Worm (Caenorhabditis elegans) whole organism, dauer: ENCODE data around the gene adal-1.
"Not testable (repeated sequence)": the region's sequence is repeated elsewhere in the genome, so short reads cannot be mapped to it uniquely, and the experiment has no call there.

Experiments
- unc-62 ChIP-seq: sonication (generic microtip); optimal IDR thresholded peaks from 2 replicates; lab custom pipeline; 2017; ENCODE audit warnings: missing biosample characterization, missing genetic modification reagents, missing genetic modification characterization

adal-1 gene

DNA sequence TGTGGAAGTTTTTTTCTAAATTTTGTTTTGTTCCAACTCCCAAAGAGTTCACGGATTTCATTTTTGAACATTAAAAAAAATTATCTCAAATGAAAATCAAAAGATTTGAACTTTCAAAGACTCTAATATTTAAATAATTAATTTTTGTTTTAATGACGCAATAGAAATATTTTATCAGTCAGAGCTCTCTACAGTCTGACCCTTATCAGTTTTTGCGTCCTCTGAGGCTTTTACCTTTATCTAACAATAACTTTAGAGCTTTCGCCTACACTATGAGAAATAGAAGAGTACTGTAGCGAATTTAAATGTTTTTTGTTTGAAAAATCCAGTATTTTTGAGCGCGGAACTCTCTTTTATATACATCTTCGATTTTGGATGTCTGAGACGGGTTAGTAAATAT, 25.4 kb upstream of the adal-1 start, which contains the start of gene B0252.5:
Gene B0252.5 (minus strand): TSS at position 17 of the 400 bp plus-strand sequence.
- TF ChIP-seq unc-62 (GFP tag; lab: Kevin White, UChicago), result no peak

DNA sequence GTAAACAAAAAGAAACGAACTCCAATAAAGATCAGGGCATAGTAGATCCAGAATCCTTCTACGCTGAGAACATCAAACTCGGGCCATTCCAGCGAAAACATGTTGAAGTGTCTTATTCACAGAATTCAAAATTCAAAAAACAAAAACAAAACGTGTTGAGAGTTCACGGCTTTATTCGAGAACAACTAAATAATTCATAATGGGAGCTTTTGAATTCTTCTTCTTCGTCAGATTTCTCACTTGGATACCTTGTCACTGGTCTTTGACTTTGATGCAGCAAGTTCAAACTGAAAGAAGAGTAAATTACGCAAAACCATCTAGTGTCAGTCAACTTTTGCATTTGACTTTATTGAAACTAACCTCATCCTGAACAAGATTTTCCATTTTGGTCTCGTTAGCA, 24.3 kb upstream of the adal-1 start, which contains the start of gene B0252.11:
Gene B0252.11 (minus strand): TSS at position 101 of the 400 bp plus-strand sequence.
- TF ChIP-seq unc-62 (GFP tag; lab: Kevin White, UChicago), result no peak

DNA sequence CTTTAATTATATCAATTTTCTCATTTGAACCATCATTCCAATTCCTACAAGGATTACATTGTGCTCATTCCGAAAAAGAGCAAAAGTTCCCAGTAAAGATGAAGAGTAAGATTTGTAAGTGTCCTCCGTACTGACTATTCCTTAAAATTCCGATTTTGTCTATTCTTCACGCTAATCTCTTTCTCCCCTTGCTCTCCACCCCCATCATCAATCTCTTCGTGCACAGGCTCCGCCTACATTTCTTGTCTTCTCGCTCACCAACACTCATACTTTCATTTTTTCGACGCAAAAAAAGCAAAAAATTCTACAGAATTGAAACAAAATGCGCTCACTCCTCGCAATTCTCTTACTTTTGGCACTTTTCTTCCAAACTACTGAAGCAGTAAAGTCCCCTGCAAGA, 22.4 kb upstream of the adal-1 start, which contains the start of gene B0252.8:
Gene B0252.8 (plus strand): TSS at position 292 of the 400 bp plus-strand sequence.
- TF ChIP-seq unc-62 (GFP tag; lab: Kevin White, UChicago), result no peak

DNA sequence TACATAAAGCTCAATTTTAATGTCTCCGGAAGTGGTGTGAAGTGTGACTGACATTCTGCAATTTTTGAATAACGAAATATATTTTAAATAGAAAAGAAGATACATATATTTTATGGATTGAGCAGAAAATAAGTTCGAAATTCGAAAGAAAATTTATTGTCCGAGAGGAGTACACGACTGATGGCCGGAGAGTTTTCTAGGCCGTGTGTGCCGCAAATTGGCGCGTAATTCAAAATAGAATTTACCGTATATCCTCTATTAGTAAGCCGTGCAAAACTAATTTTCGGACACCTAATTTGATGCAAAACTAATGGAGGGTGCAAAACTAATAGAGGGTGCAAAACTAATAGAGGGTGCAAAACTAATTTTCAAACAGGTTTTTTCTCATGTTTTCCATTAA, 19.9 kb upstream of the adal-1 start, which contains the start of gene cyn-10:
Gene cyn-10 (minus strand): TSS at position 57 of the 400 bp plus-strand sequence.
- no peak for TF ChIP-seq unc-62 (GFP tag; lab: Kevin White, UChicago)

DNA sequence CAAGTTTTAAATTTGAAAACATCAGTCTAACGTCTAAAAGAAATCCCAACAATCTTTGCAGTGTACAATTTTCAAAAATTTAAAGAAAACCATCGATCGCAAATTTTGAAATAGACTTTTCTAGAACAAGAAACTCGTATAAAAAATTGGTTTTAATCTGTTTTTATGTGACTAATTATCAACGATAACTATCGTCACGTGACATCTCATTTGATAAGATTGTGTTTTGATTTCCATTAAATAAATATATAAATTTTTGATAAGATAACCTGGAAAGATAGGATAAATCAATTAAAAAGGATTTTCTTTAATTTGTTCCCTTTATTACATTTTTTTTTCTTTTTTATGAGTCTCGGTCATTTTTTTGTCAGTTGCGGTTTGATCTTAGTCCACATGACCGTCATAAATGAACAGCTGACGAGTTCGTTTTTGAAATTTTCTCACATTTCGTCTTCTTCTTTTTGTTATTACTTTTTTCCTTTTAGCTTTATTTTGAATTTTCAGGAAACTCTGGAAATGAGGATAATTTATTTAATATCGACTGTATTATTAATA, 16.2 kb upstream of the adal-1 start, which contains the start of gene asm-1:
Gene asm-1 (plus strand): TSS at position 505 of the 555 bp plus-strand sequence.
- no peak for TF ChIP-seq unc-62 (GFP tag; lab: Kevin White, UChicago)

DNA sequence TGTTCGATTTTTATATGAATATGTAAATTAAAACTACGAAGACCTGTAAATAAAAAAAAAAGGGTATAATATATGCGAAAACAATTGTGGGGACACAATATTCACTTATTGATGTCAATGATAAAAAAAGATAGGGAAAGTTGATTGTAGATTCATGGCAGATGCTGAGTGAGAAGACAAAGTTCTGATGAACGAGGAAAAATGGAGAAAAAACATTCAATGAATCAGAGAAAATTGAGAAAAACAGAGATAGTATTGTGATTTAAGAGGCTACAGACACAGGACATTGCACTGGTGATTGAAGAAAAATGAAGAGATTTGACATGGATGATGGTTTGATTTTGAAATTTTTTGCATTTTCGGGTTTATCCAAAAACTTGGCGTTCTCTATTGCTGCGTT, 15.2 kb upstream of the adal-1 start:
- TF ChIP-seq unc-62 (GFP tag; lab: Kevin White, UChicago), result no peak

DNA sequence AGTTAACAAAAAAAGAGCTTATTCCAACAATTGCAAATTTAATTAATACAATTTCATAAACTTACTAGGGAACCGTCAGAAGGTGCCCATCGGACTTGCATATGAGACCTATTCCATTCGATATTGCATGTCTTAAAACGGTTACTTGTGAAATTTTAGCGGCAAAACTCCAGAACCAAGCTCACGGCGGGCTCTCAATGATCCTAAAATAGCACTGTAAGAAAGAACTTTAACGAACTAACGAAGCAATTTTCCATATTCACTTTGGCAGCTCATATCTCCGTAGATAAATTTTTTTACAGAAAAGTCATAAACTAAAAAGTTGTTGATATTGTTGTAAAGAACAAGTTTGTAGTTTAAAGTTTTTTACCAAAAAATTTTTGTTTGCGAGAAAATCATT, 14.2 kb upstream of the adal-1 start, which contains the start of gene B0252.3:
Gene B0252.3 (minus strand): TSS at position 101 of the 400 bp plus-strand sequence.
- not testable (repeated sequence) for TF ChIP-seq unc-62 (GFP tag; lab: Kevin White, UChicago)

DNA sequence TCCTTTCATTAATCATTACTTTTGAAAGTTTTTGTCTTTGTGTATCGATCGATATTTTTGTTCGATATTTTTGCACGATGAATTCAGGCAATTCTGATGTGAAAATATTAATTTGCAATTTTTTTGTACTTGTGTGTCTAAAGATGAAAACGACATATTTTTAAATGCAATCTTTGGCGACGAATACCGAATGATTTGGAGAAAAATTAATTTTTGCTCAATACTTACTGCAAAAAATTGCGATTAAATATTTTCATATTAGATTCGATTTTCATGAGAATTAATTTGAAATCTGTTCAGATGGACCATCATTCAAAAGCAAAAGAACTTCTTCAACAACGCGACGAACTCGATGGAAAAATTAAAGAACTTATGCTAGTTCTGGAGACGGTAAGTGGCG, 8.4 kb upstream of the adal-1 start, which contains the start of gene psmd-9:
Gene psmd-9 (plus strand): TSS at position 301 of the 400 bp plus-strand sequence.
- no peak for TF ChIP-seq unc-62 (GFP tag; lab: Kevin White, UChicago)

DNA sequence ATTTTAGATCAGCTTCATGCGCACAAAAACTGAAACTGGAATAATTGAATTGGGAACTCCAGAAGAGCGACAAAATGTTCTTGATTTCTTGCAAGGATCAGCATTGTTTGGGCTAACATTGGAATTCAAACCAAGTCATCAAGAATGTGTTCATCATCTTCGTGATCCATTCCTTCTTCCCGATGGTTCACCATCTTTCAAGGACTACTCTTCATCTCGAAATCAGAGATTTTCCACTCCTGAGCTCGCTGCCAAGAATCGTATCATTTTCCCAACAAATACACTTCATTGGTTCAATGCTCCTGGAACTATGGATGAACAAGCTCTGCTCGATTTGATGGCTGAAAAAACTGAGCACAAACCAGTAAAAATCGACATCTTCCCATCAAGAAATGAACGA, 7.3 kb upstream of the adal-1 start:
- TF ChIP-seq unc-62 (GFP tag; lab: Kevin White, UChicago), result no peak

DNA sequence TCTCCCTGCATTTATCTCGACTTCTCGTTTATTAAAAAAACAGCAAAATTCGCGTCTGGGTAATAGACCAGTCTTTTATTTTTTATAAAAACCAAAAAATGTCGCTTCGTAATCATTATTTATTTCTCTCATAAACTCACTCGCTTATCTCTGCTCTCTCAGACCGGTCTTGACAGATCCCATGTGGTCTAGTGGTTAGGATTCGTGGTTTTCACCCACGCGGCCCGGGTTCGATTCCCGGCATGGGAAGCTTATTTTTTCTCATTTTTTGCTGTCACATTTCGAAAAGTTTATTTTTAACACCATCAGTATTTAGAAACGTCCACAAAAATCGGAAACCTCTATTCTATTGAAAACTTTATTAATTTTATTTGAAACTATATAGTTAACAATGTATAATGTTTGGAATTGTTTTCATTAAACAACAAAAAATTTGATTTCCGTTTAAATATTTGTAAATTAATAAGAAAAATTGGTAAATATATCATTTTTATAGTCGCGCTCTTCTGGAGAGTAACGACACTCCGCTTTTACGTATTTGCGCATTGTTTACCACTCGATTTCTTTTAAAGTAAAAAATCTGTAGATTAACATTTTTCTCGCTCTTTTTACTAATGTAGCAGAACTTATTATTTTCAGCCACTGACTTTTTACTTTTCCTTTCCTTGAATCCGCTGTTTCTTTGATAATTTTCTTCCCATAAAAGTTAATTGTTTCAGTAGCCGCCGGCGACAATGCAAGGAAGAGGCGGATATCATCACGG, 4.8 kb upstream of the adal-1 start, which contains the start of gene hrpl-1:
Gene hrpl-1 (plus strand): TSS at position 713 of the 763 bp plus-strand sequence.
- no peak for TF ChIP-seq unc-62 (GFP tag; lab: Kevin White, UChicago)

DNA sequence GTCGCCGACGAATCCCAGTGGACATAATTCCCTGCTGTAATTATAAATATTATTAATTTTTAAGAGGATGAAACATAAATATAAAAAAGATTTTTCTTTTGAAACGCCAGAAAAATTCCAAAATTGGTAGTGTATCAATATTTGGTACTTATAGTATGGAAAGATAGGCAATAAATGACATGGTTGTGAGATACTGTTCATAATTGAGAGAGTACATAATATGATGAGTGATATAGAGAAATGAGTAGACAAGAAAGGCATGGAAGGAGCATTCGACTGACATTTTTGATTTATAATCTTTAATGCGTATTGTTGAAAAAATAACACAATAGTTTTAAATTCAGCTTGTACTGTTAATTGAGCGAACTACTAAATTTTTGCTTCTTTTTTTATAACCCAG, 4.1 kb upstream of the adal-1 start, which contains the start of gene C44B7.11:
Gene C44B7.11 (minus strand): TSS at position 34 of the 400 bp plus-strand sequence.
- no peak for TF ChIP-seq unc-62 (GFP tag; lab: Kevin White, UChicago)

DNA sequence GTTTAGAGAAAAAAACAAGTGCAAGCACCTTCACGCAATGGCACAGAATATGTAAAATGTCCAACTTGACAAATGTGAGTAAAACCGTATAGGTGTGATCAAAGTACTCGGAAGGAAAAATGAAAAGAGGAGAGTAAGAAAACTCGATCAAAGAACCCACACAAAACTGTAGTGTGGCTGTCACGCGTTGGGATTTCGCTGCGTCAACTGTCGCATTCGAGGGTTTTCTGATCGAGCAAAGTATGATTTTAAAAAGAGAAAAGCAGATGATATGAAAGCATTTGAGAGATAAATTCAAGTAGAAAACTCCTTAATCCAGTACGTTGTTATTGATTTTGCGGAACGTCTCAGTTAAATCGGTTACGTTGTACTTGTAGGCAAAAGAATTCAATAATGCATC, 1.6 kb downstream of the adal-1 start:
- TF ChIP-seq unc-62 (GFP tag; lab: Kevin White, UChicago), result no peak

DNA sequence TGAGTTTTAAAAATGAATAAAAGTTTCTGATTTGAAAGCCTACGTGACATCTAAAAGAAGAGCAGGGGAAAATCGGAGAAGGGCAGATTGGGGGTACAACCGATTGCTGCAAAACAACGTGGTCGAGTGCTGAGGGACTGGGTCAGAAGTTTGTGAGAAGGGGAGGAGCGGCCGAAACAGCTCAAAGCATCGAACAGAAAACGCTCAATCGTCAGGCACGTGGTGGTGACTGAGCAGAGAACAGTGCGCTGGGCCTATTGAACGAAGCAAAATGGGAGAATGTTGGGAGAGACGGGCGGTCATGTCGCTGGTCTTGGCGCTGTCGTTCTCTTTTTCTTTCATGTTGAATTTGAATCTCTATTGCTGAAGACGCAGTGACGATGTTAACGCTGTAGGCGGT, 2.3 kb downstream of the adal-1 start:
- no peak for TF ChIP-seq unc-62 (GFP tag; lab: Kevin White, UChicago)

DNA sequence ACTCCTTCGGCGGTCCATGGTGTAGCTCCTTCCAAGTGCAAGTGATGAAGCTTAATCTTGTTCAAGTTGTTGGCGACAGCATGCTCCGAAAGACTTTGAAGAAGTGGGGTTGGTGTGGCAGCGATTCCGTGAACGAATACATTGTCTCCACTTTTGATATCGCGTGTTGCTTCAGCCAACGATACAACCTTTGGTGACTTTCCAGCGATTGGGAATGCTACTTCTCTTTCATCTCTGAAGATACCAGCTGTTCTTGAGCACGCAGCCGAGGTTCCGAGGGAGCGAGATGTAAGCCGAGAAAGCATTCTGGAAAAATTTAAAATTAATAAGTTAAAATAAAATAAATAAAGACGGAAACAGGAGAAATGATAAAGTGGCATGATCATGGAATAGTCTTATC, 3.3 kb downstream of the adal-1 start, which contains the start of gene acer-1:
Gene acer-1 (minus strand): TSS at position 306 of the 400 bp plus-strand sequence.
- TF ChIP-seq unc-62 (GFP tag; lab: Kevin White, UChicago), result no peak

DNA sequence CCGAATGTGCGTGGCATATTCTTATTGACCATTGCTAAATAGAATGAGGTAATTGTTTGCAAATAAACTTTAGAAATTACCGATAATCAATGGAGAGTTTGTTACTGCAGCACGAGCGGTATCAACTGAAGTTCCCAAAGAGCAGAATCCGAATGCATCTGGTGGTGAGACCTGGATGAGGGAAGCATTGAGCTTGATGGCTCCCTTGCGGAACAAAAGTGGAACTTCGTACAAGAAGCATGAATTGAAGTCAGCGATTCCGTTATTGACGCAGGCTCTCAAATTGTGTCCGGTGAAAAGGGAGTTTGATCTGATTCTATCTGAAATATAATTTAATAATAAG, 3.9 kb downstream of the adal-1 start:
- no peak for TF ChIP-seq unc-62 (GFP tag; lab: Kevin White, UChicago)
